Fruit fly (Drosophila melanogaster) whole organism, prepupa: ENCODE data around the gene bel.

Experiments used
- CG10631 ChIP-seq: fragments of 200-800 bp; sonication (Bioruptor generic); optimal IDR thresholded peaks from 2 replicates; lab custom pipeline; 2016; ENCODE audit warnings: missing biosample characterization, missing genetic modification characterization
- CG10669 ChIP-seq: fragments of 200-800 bp; sonication (Bioruptor generic); optimal IDR thresholded peaks from 3 replicates; lab custom pipeline; 2018; ENCODE audit warnings: missing biosample characterization, mild to moderate bottlenecking, missing genetic modification characterization, moderate library complexity
- CG11902 ChIP-seq: fragments of 200-800 bp; sonication (Bioruptor generic); optimal IDR thresholded peaks from 3 replicates; lab custom pipeline; 2016; ENCODE audit warnings: missing biosample characterization, missing genetic modification characterization
- CG15336 ChIP-seq: fragments of 200-800 bp; sonication (Bioruptor generic); IDR thresholded peaks from 2 replicates; pipeline ENCODE4 v1.3.6; 2022; ENCODE audit warnings: missing biosample characterization, missing genetic modification characterization
- CG1621 ChIP-seq: fragments of 200-800 bp; sonication (Bioruptor generic); optimal IDR thresholded peaks from 3 replicates; lab custom pipeline; 2018; ENCODE audit warnings: missing biosample characterization, mild to moderate bottlenecking, missing genetic modification characterization
- CG16779 ChIP-seq: fragments of 200-800 bp; sonication (Bioruptor generic); optimal IDR thresholded peaks from 3 replicates; lab custom pipeline; 2017; ENCODE audit warnings: missing biosample characterization, mild to moderate bottlenecking, missing genetic modification characterization
- CG3032 ChIP-seq: fragments of 200-800 bp; optimal IDR thresholded peaks from 2 replicates; lab custom pipeline; 2019; ENCODE audit warnings: missing biosample characterization, mild to moderate bottlenecking, missing genetic modification characterization, moderate library complexity
- CG31627 ChIP-seq: fragments of 200-800 bp; sonication (Bioruptor generic); optimal IDR thresholded peaks from 3 replicates; lab custom pipeline; 2016; ENCODE audit warnings: missing biosample characterization, missing genetic modification characterization
- CG34406 ChIP-seq: fragments of 200-800 bp; sonication (Bioruptor generic); optimal IDR thresholded peaks from 3 replicates; lab custom pipeline; 2016; ENCODE audit warnings: missing biosample characterization, missing genetic modification characterization
- CG3919 ChIP-seq: fragments of 200-800 bp; sonication (Bioruptor generic); optimal IDR thresholded peaks from 3 replicates; lab custom pipeline; 2016; ENCODE audit warnings: missing biosample characterization, missing genetic modification characterization
- CG4318 ChIP-seq: fragments of 200-800 bp; sonication (Bioruptor generic); optimal IDR thresholded peaks from 3 replicates; lab custom pipeline; 2017; ENCODE audit warnings: missing biosample characterization, mild to moderate bottlenecking, missing genetic modification characterization
- CG6276 ChIP-seq: fragments of 200-800 bp; sonication (Bioruptor generic); optimal IDR thresholded peaks from 2 replicates; lab custom pipeline; 2017; ENCODE audit warnings: missing biosample characterization, mild to moderate bottlenecking, missing genetic modification characterization
- CG6792 ChIP-seq: fragments of 200-800 bp; sonication (Bioruptor generic); optimal IDR thresholded peaks from 3 replicates; lab custom pipeline; 2016; ENCODE audit warnings: missing biosample characterization, missing genetic modification characterization
- CG6808 ChIP-seq: fragments of 200-800 bp; sonication (Bioruptor generic); optimal IDR thresholded peaks from 3 replicates; lab custom pipeline; 2017; ENCODE audit warnings: missing biosample characterization, missing genetic modification characterization, mild to moderate bottlenecking, moderate library complexity, missing genetic modification reagents
- CG6854 ChIP-seq: fragments of 200-800 bp; sonication (Bioruptor generic); optimal IDR thresholded peaks from 2 replicates; lab custom pipeline; 2017; ENCODE audit warnings: missing biosample characterization, mild to moderate bottlenecking, missing genetic modification characterization
- CG7368 ChIP-seq: fragments of 200-800 bp; sonication (Bioruptor generic); optimal IDR thresholded peaks from 3 replicates; lab custom pipeline; 2016; ENCODE audit warnings: missing biosample characterization, missing genetic modification characterization
- CG8319 ChIP-seq: fragments of 200-800 bp; sonication (Bioruptor generic); optimal IDR thresholded peaks from 3 replicates; lab custom pipeline; 2016; ENCODE audit warnings: missing biosample characterization, missing genetic modification characterization
- CG8632 ChIP-seq: fragments of 200-800 bp; sonication (Bioruptor generic); optimal IDR thresholded peaks from 3 replicates; lab custom pipeline; 2016; ENCODE audit warnings: missing biosample characterization, missing genetic modification characterization
- CG9139 ChIP-seq: fragments of 200-800 bp; sonication (Bioruptor generic); optimal IDR thresholded peaks from 3 replicates; lab custom pipeline; 2017; ENCODE audit warnings: missing biosample characterization, mild to moderate bottlenecking, missing genetic modification characterization
- Eip75B ChIP-seq: fragments of 200-800 bp; sonication (Bioruptor generic); optimal IDR thresholded peaks from 3 replicates; lab custom pipeline; 2016; ENCODE audit warnings: missing biosample characterization, missing genetic modification characterization
- Eip78C ChIP-seq: fragments of 200-800 bp; sonication (Bioruptor generic); peaks from one replicate; lab custom pipeline; 2016; ENCODE audit warnings: missing biosample characterization, missing genetic modification characterization
- Eip93F ChIP-seq: fragments of 200-800 bp; sonication (Bioruptor generic); optimal IDR thresholded peaks from 2 replicates; lab custom pipeline; 2016; ENCODE audit warnings: missing biosample characterization, mild to moderate bottlenecking, missing genetic modification characterization
- Ets21C ChIP-seq: fragments of 200-800 bp; sonication (Bioruptor generic); optimal IDR thresholded peaks from 3 replicates; lab custom pipeline; 2016; ENCODE audit warnings: missing biosample characterization, missing genetic modification characterization
- Ets96B ChIP-seq: fragments of 200-800 bp; optimal IDR thresholded peaks from 2 replicates; lab custom pipeline; 2019; ENCODE audit warnings: missing biosample characterization, mild to moderate bottlenecking, missing genetic modification characterization, moderate library complexity
- Gug ChIP-seq: fragments of 200-800 bp; sonication (Bioruptor generic); IDR thresholded peaks from 2 replicates; pipeline ENCODE4 v1.3.6; 2022; ENCODE audit warnings: missing biosample characterization, missing genetic modification characterization
- Hr38 ChIP-seq: sonication (Bioruptor generic); optimal IDR thresholded peaks from 2 replicates; lab custom pipeline; 2016; ENCODE audit warnings: missing biosample characterization, missing genetic modification characterization
- Hr39 ChIP-seq: fragments of 200-800 bp; sonication (Bioruptor generic); optimal IDR thresholded peaks from 2 replicates; lab custom pipeline; 2016; ENCODE audit warnings: missing biosample characterization, missing genetic modification characterization
- Hr4 ChIP-seq: fragments of 200-800 bp; sonication (Bioruptor generic); optimal IDR thresholded peaks from 3 replicates; lab custom pipeline; 2016; ENCODE audit warnings: missing biosample characterization, missing genetic modification characterization
- Met ChIP-seq: fragments of 200-800 bp; sonication (Bioruptor generic); optimal IDR thresholded peaks from 3 replicates; lab custom pipeline; 2016; ENCODE audit warnings: missing biosample characterization, missing genetic modification characterization
- OdsH ChIP-seq: fragments of 200-800 bp; sonication (Bioruptor generic); optimal IDR thresholded peaks from 3 replicates; lab custom pipeline; 2016; ENCODE audit warnings: missing biosample characterization, missing genetic modification characterization
- Smox ChIP-seq: fragments of 200-800 bp; sonication (Bioruptor generic); optimal IDR thresholded peaks from 3 replicates; lab custom pipeline; 2016; ENCODE audit warnings: missing biosample characterization, missing genetic modification characterization
- Sox102F ChIP-seq: fragments of 200-800 bp; sonication (Bioruptor generic); optimal IDR thresholded peaks from 2 replicates; lab custom pipeline; 2016; ENCODE audit warnings: missing biosample characterization, mild to moderate bottlenecking, missing genetic modification characterization
- Sox14 ChIP-seq: fragments of 200-800 bp; sonication (Bioruptor generic); optimal IDR thresholded peaks from 3 replicates; lab custom pipeline; 2016; ENCODE audit warnings: missing biosample characterization, missing genetic modification characterization
- Sox15 ChIP-seq: fragments of 200-800 bp; sonication (Bioruptor generic); optimal IDR thresholded peaks from 3 replicates; lab custom pipeline; 2016; ENCODE audit warnings: missing biosample characterization, missing genetic modification characterization
- acj6 ChIP-seq: fragments of 200-800 bp; sonication (Bioruptor generic); optimal IDR thresholded peaks from 3 replicates; lab custom pipeline; 2016; ENCODE audit warnings: missing biosample characterization, missing genetic modification characterization
- cyc ChIP-seq: fragments of 200-800 bp; sonication (Bioruptor generic); optimal IDR thresholded peaks from 3 replicates; lab custom pipeline; 2016; ENCODE audit warnings: missing biosample characterization, missing genetic modification characterization
- dsx ChIP-seq: fragments of 200-800 bp; optimal IDR thresholded peaks from 3 replicates; lab custom pipeline; 2019; ENCODE audit warnings: missing biosample characterization, mild to moderate bottlenecking, missing genetic modification characterization, moderate library complexity; ENCODE audit not compliant: poor library complexity, severe bottlenecking
- eg ChIP-seq: fragments of 200-800 bp; sonication (Bioruptor generic); IDR thresholded peaks from 3 replicates; pipeline ENCODE4 v1.3.6; 2022; ENCODE audit warnings: missing biosample characterization, missing genetic modification characterization
- esn ChIP-seq: fragments of 200-800 bp; sonication (Bioruptor generic); optimal IDR thresholded peaks from 2 replicates; lab custom pipeline; 2016; ENCODE audit warnings: missing biosample characterization, mild to moderate bottlenecking, missing genetic modification characterization, moderate library complexity
- fd59A ChIP-seq: fragments of 200-800 bp; sonication (Bioruptor generic); optimal IDR thresholded peaks from 2 replicates; lab custom pipeline; 2017; ENCODE audit warnings: missing biosample characterization, mild to moderate bottlenecking, missing genetic modification characterization, missing genetic modification reagents
- lz ChIP-seq: fragments of 200-800 bp; sonication (Bioruptor generic); optimal IDR thresholded peaks from 3 replicates; lab custom pipeline; 2016; ENCODE audit warnings: missing biosample characterization, missing genetic modification characterization
- net ChIP-seq: fragments of 200-800 bp; sonication (Bioruptor generic); optimal IDR thresholded peaks from 3 replicates; lab custom pipeline; 2016; ENCODE audit warnings: missing biosample characterization, missing genetic modification characterization
- pdm3 ChIP-seq: fragments of 200-800 bp; sonication (Bioruptor generic); optimal IDR thresholded peaks from 3 replicates; lab custom pipeline; 2016; ENCODE audit warnings: missing biosample characterization, missing genetic modification characterization
- salr ChIP-seq, 2 experiments: fragments of 200-800 bp; sonication (Bioruptor generic); optimal IDR thresholded peaks; 3 replicates each; lab custom pipeline; 2016 to 2018; ENCODE audit warnings: missing biosample characterization in 2 of 2, missing genetic modification characterization in 2 of 2, mild to moderate bottlenecking in 1 of 2
- svp ChIP-seq: fragments of 200-800 bp; sonication (Bioruptor generic); peaks from one replicate; lab custom pipeline; 2016; ENCODE audit warnings: missing biosample characterization, missing genetic modification characterization
- topi ChIP-seq: fragments of 200-800 bp; sonication (Bioruptor generic); optimal IDR thresholded peaks from 3 replicates; lab custom pipeline; 2016; ENCODE audit warnings: missing biosample characterization, missing genetic modification characterization
- vri ChIP-seq: fragments of 200-800 bp; sonication (Bioruptor generic); optimal IDR thresholded peaks from 3 replicates; lab custom pipeline; 2016; ENCODE audit warnings: missing biosample characterization, mild to moderate bottlenecking, missing genetic modification characterization

bel gene

dm6 chr3R:8670529-8671491 lies 10.2 kb upstream of the bel start, which contains the start of gene p (continued):
- TF ChIP-seq dsx: no peak
- TF ChIP-seq Hr39: peak; percentile 49
- TF ChIP-seq eg (GFP tag; lab: Robert Waterston, UW): peak; percentile 66; the same call in 2 of the 3 replicates
- TF ChIP-seq acj6: peak; percentile 57
- peak; percentile 92 for TF ChIP-seq svp
- 0 out of 2 replicates have a peak, but pooled peaks have one; percentile 32 for TF ChIP-seq CG15336 (GFP tag; lab: Robert Waterston, UW)
- TF ChIP-seq net (GFP tag; lab: Kevin White, UChicago): peak; percentile 54
- peak; percentile 36 for TF ChIP-seq vri (GFP tag; lab: Kevin White, UChicago)
- TF ChIP-seq CG6792 (GFP tag; lab: Kevin White, UChicago): peak; percentile 50
- no peak for TF ChIP-seq fd59A (GFP tag; lab: Kevin White, UChicago)
- TF ChIP-seq Smox (GFP tag; lab: Kevin White, UChicago): peak; percentile 40
- TF ChIP-seq esn: peak; percentile 47
- TF ChIP-seq CG6854 (GFP tag; lab: Kevin White, UChicago): no peak
- no peak for TF ChIP-seq CG4318
- no peak for TF ChIP-seq CG9139 (GFP tag; lab: Kevin White, UChicago)
- TF ChIP-seq OdsH: peak; percentile 69
- peak; percentile 47 for TF ChIP-seq lz (GFP tag; lab: Kevin White, UChicago)
- peak; percentile 61 for TF ChIP-seq Sox14 (GFP tag; lab: Kevin White, UChicago)
- TF ChIP-seq CG1621 (tag; lab: Kevin White, UChicago): peak; percentile 5
- TF ChIP-seq CG7368 (GFP tag; lab: Kevin White, UChicago): peak; percentile 73

- TF ChIP-seq CG4318 (no peak), CG8319 (GFP tag; lab: Kevin White, UChicago) (peak; percentile 40), CG16779 (no peak), OdsH (no peak), CG3032 (no peak), Hr38 (no peak), Gug (GFP tag; lab: Robert Waterston, UW) (no peak), Ets21C (GFP tag; lab: Kevin White, UChicago) (no peak), CG15336 (GFP tag; lab: Robert Waterston, UW) (peak; percentile 41), cyc (no peak), CG6276 (GFP tag; lab: Kevin White, UChicago) (no peak), CG34406 (GFP tag; lab: Kevin White, UChicago) (no peak), acj6 (peak; percentile 41), Sox14 (GFP tag; lab: Kevin White, UChicago) (peak; percentile 13), net (GFP tag; lab: Kevin White, UChicago) (no peak), fd59A (GFP tag; lab: Kevin White, UChicago) (no peak), Met (GFP tag; lab: Kevin White, UChicago) (no peak), CG11902 (GFP tag; lab: Kevin White, UChicago) (no peak), Eip75B (GFP tag; lab: Kevin White, UChicago) (peak; percentile 9), CG8632 (GFP tag; lab: Kevin White, UChicago) (no peak), CG31627 (GFP tag; lab: Kevin White, UChicago) (peak; percentile 24), CG6854 (GFP tag; lab: Kevin White, UChicago) (no peak), CG6808 (GFP tag; lab: Kevin White, UChicago) (no peak), Eip78C (GFP tag; lab: Kevin White, UChicago) (peak; percentile 4), svp (peak; percentile 74), pdm3 (no peak), Sox15 (GFP tag; lab: Kevin White, UChicago) (peak; percentile 17), Hr4 (GFP tag; lab: Kevin White, UChicago) (peak; percentile 10), Eip93F (GFP tag; lab: Kevin White, UChicago) (no peak), CG3919 (GFP tag; lab: Kevin White, UChicago) (no peak), CG10669 (GFP tag; lab: Kevin White, UChicago) (no peak), salr (GFP tag; optimal IDR thresholded peaks at IDR 0.05; lab: Kevin White, UChicago) (no peak), Ets96B (tag; lab: Kevin White, UChicago) (peak; percentile 39), Sox102F (GFP tag; lab: Kevin White, UChicago) (no peak), CG10631 (GFP tag; lab: Kevin White, UChicago) (peak; percentile 8), topi (no peak)
Observed at dm6 chr3R:8669900-8670528, 9.5 kb upstream of the bel start.
